Fruit fly (Drosophila melanogaster) whole organism, adult: ENCODE results near the gene E2f2.

ENCODE experiments used
- CG11617 ChIP-seq: fragments of 200-800 bp; sonication (Bioruptor generic); optimal IDR thresholded peaks from 2 replicates; lab custom pipeline; 2017; ENCODE audit warnings: mild to moderate bottlenecking, missing biosample characterization, missing genetic modification reagents, missing genetic modification characterization
- CG12768 ChIP-seq: fragments of 200-800 bp; sonication (Bioruptor generic); optimal IDR thresholded peaks from 2 replicates; lab custom pipeline; 2017; ENCODE audit warnings: missing biosample characterization, missing genetic modification characterization, mild to moderate bottlenecking, moderate library complexity, missing genetic modification reagents
- CG1620 ChIP-seq: fragments of 200-800 bp; sonication (Bioruptor generic); optimal IDR thresholded peaks from 2 replicates; lab custom pipeline; 2016; ENCODE audit warnings: missing biosample characterization, missing genetic modification characterization
- CG5204 ChIP-seq: fragments of 200-800 bp; sonication (Bioruptor generic); optimal IDR thresholded peaks from 2 replicates; lab custom pipeline; 2016; ENCODE audit warnings: missing biosample characterization, missing genetic modification characterization
- CG7045 ChIP-seq: fragments of 200-800 bp; sonication (Bioruptor generic); optimal IDR thresholded peaks from 2 replicates; lab custom pipeline; 2017; ENCODE audit warnings: missing biosample characterization, mild to moderate bottlenecking, missing genetic modification characterization
- Clk ChIP-seq: fragments of 200-800 bp; sonication (Bioruptor generic); optimal IDR thresholded peaks from 2 replicates; lab custom pipeline; 2017; ENCODE audit warnings: missing biosample characterization, missing genetic modification characterization
- Hr96 ChIP-seq: fragments of 200-800 bp; sonication (Bioruptor generic); optimal IDR thresholded peaks from 2 replicates; lab custom pipeline; 2016; ENCODE audit warnings: missing biosample characterization, missing genetic modification characterization
- Mnt ChIP-seq: fragments of 200-800 bp; sonication (Bioruptor generic); optimal IDR thresholded peaks from 2 replicates; lab custom pipeline; 2016; ENCODE audit warnings: missing biosample characterization, mild to moderate bottlenecking, missing genetic modification characterization
- cic ChIP-seq: fragments of 200-800 bp; sonication (Bioruptor generic); optimal IDR thresholded peaks from 2 replicates; lab custom pipeline; 2017; ENCODE audit warnings: missing biosample characterization, mild to moderate bottlenecking, missing genetic modification characterization, moderate library complexity
- cnc ChIP-seq, 2 experiments: fragments of >200 bp; optimal IDR thresholded peaks; 2 replicates each; lab custom pipeline; 2017
- kay ChIP-seq: fragments of 200-800 bp; sonication (Bioruptor generic); peaks from one replicate; lab custom pipeline; 2016; ENCODE audit warnings: missing biosample characterization, missing genetic modification characterization, borderline replicate concordance
- ovo ChIP-seq: fragments of 200-800 bp; sonication (Bioruptor generic); optimal IDR thresholded peaks from 2 replicates; lab custom pipeline; 2016; ENCODE audit warnings: missing biosample characterization, missing genetic modification characterization
- pad ChIP-seq: fragments of 200-800 bp; sonication (Bioruptor generic); optimal IDR thresholded peaks from 3 replicates; lab custom pipeline; 2017; ENCODE audit warnings: missing biosample characterization, missing genetic modification characterization, mild to moderate bottlenecking, moderate library complexity, missing genetic modification reagents
- tj ChIP-seq: fragments of 200-800 bp; sonication (Bioruptor generic); optimal IDR thresholded peaks from 3 replicates; lab custom pipeline; 2017; ENCODE audit warnings: missing biosample characterization, mild to moderate bottlenecking, missing genetic modification characterization, moderate library complexity

DNA sequence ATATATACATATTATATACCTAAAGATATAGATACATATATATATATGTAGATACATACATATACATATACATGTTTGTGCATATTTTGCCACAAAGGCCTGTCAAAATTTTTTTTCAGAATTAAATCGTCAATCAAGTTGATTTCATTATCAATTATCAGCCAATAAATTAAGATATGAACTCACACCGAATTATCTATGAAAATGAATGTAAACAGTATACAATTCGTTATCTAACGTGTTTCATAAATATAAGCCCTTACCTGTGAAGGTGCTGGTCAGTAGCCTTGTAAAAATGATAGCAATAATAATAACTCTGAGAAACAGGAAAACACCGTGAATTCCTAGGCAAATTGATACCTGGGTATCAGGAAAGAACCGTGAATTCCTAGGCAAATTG, 46.9 kb downstream of the E2f2 start:
- TF ChIP-seq kay (GFP tag; lab: Kevin White, UChicago) (no peak), CG12768 (no peak), CG1620 (GFP tag; lab: Kevin White, UChicago) (no peak), CG11617 (GFP tag; lab: Kevin White, UChicago) (no peak), Hr96 (GFP tag; lab: Kevin White, UChicago) (no peak), tj (GFP tag; lab: Kevin White, UChicago) (no peak), cic (GFP tag; lab: Kevin White, UChicago) (no peak), Clk (GFP tag; lab: Kevin White, UChicago) (no peak), Mnt (no peak), CG5204 (GFP tag; lab: Kevin White, UChicago) (no peak), CG7045 (GFP tag; lab: Kevin White, UChicago) (no peak), pad (GFP tag; lab: Kevin White, UChicago) (no peak), ovo (GFP tag; lab: Kevin White, UChicago) (no peak), cnc (optimal IDR thresholded peaks at IDR 0.05; lab: Kevin White, UChicago) (no peak)
